Worm (Caenorhabditis elegans): Measurements from ENCODE around the gene F29F11.20.

The F29F11.20 gene

DNA sequence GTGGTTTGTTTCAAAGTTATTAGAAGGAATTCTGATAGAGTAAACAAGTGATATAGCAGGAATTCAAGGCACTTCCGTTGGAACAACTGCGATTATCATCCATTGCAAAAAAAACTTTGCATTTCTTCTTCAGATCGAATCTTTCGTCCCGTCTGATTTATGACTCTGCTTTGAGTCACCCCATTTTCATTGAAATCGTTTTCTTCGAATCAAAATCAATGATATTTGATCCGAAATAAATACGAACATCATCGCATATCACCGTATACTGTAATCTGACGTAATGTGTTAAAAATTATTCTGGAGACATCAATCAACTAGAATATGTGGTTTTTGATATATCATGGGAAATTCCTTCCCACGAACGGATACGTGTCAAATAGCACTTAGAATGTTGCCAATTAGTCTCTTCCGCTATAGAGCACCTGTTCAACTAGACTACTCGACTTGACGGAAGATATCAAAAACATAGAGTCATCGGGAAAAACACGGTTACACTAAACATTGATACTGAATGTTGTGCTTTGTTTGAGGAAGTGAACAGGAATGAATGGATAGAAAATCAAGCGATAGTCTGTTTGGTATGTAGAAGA lies 43.2 kb downstream of the F29F11.20 start:
- TF ChIP-seq blmp-1 (tag; optimal IDR thresholded peaks at IDR 0.05) = peak; percentile 20
- TF ChIP-seq vab-15 (tag; optimal IDR thresholded peaks at IDR 0.05) = no peak
- TF ChIP-seq zag-1 (tag; optimal IDR thresholded peaks at IDR 0.05) = no peak
- peak; percentile 57 for TF ChIP-seq nhr-85 (tag)
- no peak for TF ChIP-seq efl-1 (optimal IDR thresholded peaks at IDR 0.05)
- TF ChIP-seq efl-1 (GFP tag; optimal IDR thresholded peaks at IDR 0.05 in 1 of 2) = no peak

DNA sequence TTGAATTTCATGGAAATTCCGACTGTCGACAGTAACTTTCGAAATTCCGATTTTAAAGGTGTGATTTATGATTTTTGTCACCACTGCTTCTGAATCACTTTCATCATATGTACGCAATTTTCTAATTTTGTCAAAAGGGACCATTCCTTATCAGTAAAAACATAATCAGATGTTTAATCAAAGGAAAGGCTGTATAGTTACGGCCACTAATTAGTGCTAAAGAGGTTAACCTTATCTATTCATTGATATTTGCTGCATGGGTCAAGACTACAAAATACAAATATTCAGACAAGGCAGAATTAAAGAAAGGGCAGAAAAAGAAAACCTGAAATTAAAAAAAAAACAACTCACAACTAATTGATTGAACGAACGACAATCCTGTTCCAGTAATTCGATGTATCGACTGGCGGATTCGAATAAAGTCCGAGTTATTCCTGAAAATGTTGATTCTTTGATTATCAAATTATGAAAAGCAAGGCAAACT lies 44.3 kb downstream of the F29F11.20 start, which contains the start of gene T28B11.1:
TSS of gene T28B11.1 (minus strand) at position 434 of the 484 bp plus-strand sequence.
- TF ChIP-seq elt-2 (tag; optimal IDR thresholded peaks at IDR 0.05) (peak; percentile 78), lin-35 (GFP tag; optimal IDR thresholded peaks at IDR 0.05) (peak in 1 of 2 experiments; percentile 3), vab-15 (tag; optimal IDR thresholded peaks at IDR 0.05) (no peak)

DNA sequence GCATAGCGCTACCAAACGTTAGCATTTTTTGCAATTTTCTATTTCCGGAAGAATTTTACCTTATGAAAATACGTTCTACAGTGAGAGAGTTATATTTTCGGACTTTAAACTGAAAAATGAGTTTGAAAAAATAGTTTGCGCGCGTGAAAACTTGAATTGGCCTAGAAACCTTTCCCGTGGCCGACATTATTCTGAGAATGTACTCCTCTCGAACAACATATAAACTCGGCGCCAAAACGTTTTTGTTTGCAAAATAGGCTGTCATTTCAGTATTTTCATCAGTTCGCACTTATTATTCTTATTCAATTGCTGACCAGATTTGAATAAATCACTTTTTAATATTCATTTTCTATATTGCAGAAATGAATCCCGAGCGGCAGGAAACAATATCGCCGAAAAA lies 49.1 kb downstream of the F29F11.20 start, which contains the start of the genes mre-11 and wdr-5.3:
TSS of gene mre-11 (minus strand) at position 113 of the 400 bp plus-strand sequence.
TSS of gene wdr-5.3 (plus strand) at position 361 of the 400 bp plus-strand sequence.
- no peak for TF ChIP-seq egl-27 (tag; optimal IDR thresholded peaks at IDR 0.05)
- no peak for TF ChIP-seq hpl-2 (GFP tag; optimal IDR thresholded peaks at IDR 0.05)
- TF ChIP-seq hlh-17 (GFP tag; optimal IDR thresholded peaks at IDR 0.05; ENCODE audit: borderline replicate concordance) = no peak
- TF ChIP-seq irx-1 (tag; optimal IDR thresholded peaks at IDR 0.05) = peak; percentile 68
- TF ChIP-seq ets-5 (GFP tag; IDR thresholded peaks at IDR 0.05) = no peak
- no peak for TF ChIP-seq nhr-12 (tag; optimal IDR thresholded peaks at IDR 0.05)
- TF ChIP-seq nhr-76 (tag; optimal IDR thresholded peaks at IDR 0.05) = no peak
- no peak for TF ChIP-seq Y116A8C.19 (tag; optimal IDR thresholded peaks at IDR 0.05; ENCODE audit: borderline replicate concordance)
- TF ChIP-seq lin-35 (GFP tag; optimal IDR thresholded peaks at IDR 0.05) = peak; percentile 85 to 92
- peak; percentile 79 for TF ChIP-seq nhr-47 (tag; optimal IDR thresholded peaks at IDR 0.05)
- no peak for TF ChIP-seq lin-14 (GFP tag; optimal IDR thresholded peaks at IDR 0.05)
- no peak for TF ChIP-seq nhr-84 (tag; optimal IDR thresholded peaks at IDR 0.05)
- TF ChIP-seq aly-2 (tag; optimal IDR thresholded peaks at IDR 0.05) = no peak
- TF ChIP-seq lin-13 (GFP tag; optimal IDR thresholded peaks at IDR 0.05) = peak; percentile 56
- TF ChIP-seq grh-1 (GFP tag; IDR thresholded peaks at IDR 0.05) = 0 out of 2 replicates have a peak, but pooled peaks have one; percentile 18
- peak; percentile 75 for TF ChIP-seq swsn-7 (tag; optimal IDR thresholded peaks at IDR 0.05)
- no peak for TF ChIP-seq pqm-1 (tag; optimal IDR thresholded peaks at IDR 0.05)
- TF ChIP-seq nhr-237 (tag; optimal IDR thresholded peaks at IDR 0.05) = no peak
- TF ChIP-seq skn-1 (tag; optimal IDR thresholded peaks at IDR 0.05) = peak; percentile 57
- TF ChIP-seq C16A3.4 (tag; optimal IDR thresholded peaks at IDR 0.05) = peak; percentile 50
- TF ChIP-seq fkh-10 (GFP tag; optimal IDR thresholded peaks at IDR 0.05) = no peak
- no peak for TF ChIP-seq alr-1 (tag; optimal IDR thresholded peaks at IDR 0.05; ENCODE audit: borderline replicate concordance)
- TF ChIP-seq snpc-4 (tag; optimal IDR thresholded peaks at IDR 0.05) = peak; percentile 49
- TF ChIP-seq ceh-63 (GFP tag; optimal IDR thresholded peaks at IDR 0.05) = no peak
- TF ChIP-seq lin-15B (tag; optimal IDR thresholded peaks at IDR 0.05) = peak; percentile 56
- TF ChIP-seq ceh-8 (GFP tag; optimal IDR thresholded peaks at IDR 0.05) = no peak
- TF ChIP-seq lsy-2 (tag; optimal IDR thresholded peaks at IDR 0.05) = peak; percentile 65 to 77
- TF ChIP-seq ceh-82 (tag; optimal IDR thresholded peaks at IDR 0.05) = peak in 2 of 3 experiments; percentile 37
- no peak for TF ChIP-seq vab-15 (tag; optimal IDR thresholded peaks at IDR 0.05)
- TF ChIP-seq hlh-4 (tag; optimal IDR thresholded peaks at IDR 0.05) = no peak
- peak; percentile 83 for TF ChIP-seq nhr-71 (tag; optimal IDR thresholded peaks at IDR 0.05)
- no peak for TF ChIP-seq aha-1 (tag; optimal IDR thresholded peaks at IDR 0.05)
- TF ChIP-seq isw-1 (GFP tag; IDR thresholded peaks at IDR 0.05) = peak; percentile 46
- TF ChIP-seq rnt-1 (tag; optimal IDR thresholded peaks at IDR 0.05) = peak; percentile 97
- no peak for TF ChIP-seq zag-1 (tag; optimal IDR thresholded peaks at IDR 0.05)
- TF ChIP-seq mdl-1 (tag; optimal IDR thresholded peaks at IDR 0.05) = peak in 1 of 2 experiments; percentile 41
- TF ChIP-seq F16B12.6 (tag; optimal IDR thresholded peaks at IDR 0.05) = peak; percentile 33
- peak; percentile 84 to 92 (median 88) for TF ChIP-seq dpl-1 (GFP tag; optimal IDR thresholded peaks at IDR 0.05)
- no peak for TF ChIP-seq nhr-77 (tag; optimal IDR thresholded peaks at IDR 0.05)
- TF ChIP-seq mab-9 (GFP tag; IDR thresholded peaks at IDR 0.05) = no peak
- no peak for TF ChIP-seq ztf-4 (tag; optimal IDR thresholded peaks at IDR 0.05)
- TF ChIP-seq lir-3 (tag; optimal IDR thresholded peaks at IDR 0.05; ENCODE audit: poor library complexity) = peak; percentile 90
- no peak for TF ChIP-seq unc-98 (GFP tag; IDR thresholded peaks at IDR 0.05)

All from whole organism, L1 larva.